Worm (Caenorhabditis elegans): ENCODE results near the gene bca-1.

- TF ChIP-seq him-1 (tag; optimal IDR thresholded peaks at IDR 0.05) (no peak), W03F9.2 (tag; optimal IDR thresholded peaks at IDR 0.05) (no peak)
These were observed 44.1 kb downstream of the bca-1 start, which contains the start of gene odd-2 for ce11 chrX:6160427-6160826.
